Worm (Caenorhabditis elegans) whole organism, late embryonic: ENCODE results near the gene irld-21.

Experiments used
- C08G9.2 ChIP-seq: sonication (generic microtip); optimal IDR thresholded peaks from 2 replicates; lab custom pipeline; 2016; ENCODE audit warnings: mild to moderate bottlenecking, missing genetic modification characterization, moderate library complexity, missing compliant biosample characterization
- K09A11.1 ChIP-seq: sonication (generic microtip); optimal IDR thresholded peaks from 2 replicates; lab custom pipeline; 2017; ENCODE audit warnings: antibody characterized with exemption, mild to moderate bottlenecking, missing genetic modification characterization, missing compliant biosample characterization; ENCODE audit not compliant: insufficient read depth
- ahr-1 ChIP-seq: sonication (generic microtip); optimal IDR thresholded peaks from 2 replicates; lab custom pipeline; 2016; ENCODE audit warnings: missing genetic modification characterization, missing compliant biosample characterization
- ceh-24 ChIP-seq: sonication (generic microtip); optimal IDR thresholded peaks from 2 replicates; lab custom pipeline; 2016; ENCODE audit warnings: mild to moderate bottlenecking, missing genetic modification characterization, missing compliant biosample characterization
- ceh-31 ChIP-seq: sonication (generic microtip); optimal IDR thresholded peaks from 2 replicates; lab custom pipeline; 2016; ENCODE audit warnings: missing genetic modification characterization, missing compliant biosample characterization
- ceh-45 ChIP-seq: fragments of 200-800 bp; sonication (Bioruptor generic); IDR thresholded peaks from 2 replicates; pipeline ENCODE4 v1.3.6; 2022; ENCODE audit warnings: missing genetic modification reagents, missing genetic modification characterization, missing compliant biosample characterization
- ceh-48 ChIP-seq: sonication (generic microtip); optimal IDR thresholded peaks from 2 replicates; lab custom pipeline; 2016; ENCODE audit warnings: missing genetic modification characterization, inconsistent platforms, missing compliant biosample characterization
- ceh-9 ChIP-seq: sonication (generic microtip); optimal IDR thresholded peaks from 2 replicates; lab custom pipeline; 2016; ENCODE audit warnings: mild to moderate bottlenecking, missing genetic modification characterization, inconsistent platforms, missing compliant biosample characterization
- che-1 ChIP-seq: sonication (generic microtip); optimal IDR thresholded peaks from 2 replicates; lab custom pipeline; 2016; ENCODE audit warnings: mild to moderate bottlenecking, missing genetic modification characterization, missing compliant biosample characterization
- elt-2 ChIP-seq: sonication (generic microtip); optimal IDR thresholded peaks from 2 replicates; lab custom pipeline; 2016; ENCODE audit warnings: missing genetic modification reagents, missing genetic modification characterization, missing compliant biosample characterization
- fax-1 ChIP-seq: sonication (generic microtip); optimal IDR thresholded peaks from 2 replicates; lab custom pipeline; 2016; ENCODE audit warnings: missing genotype, missing genetic modification characterization, missing compliant biosample characterization
- fkh-10 ChIP-seq: fragments of 150-350 bp; optimal IDR thresholded peaks from 2 replicates; lab custom pipeline; 2014; ENCODE audit warnings: missing biosample characterization, missing genetic modification reagents, missing genetic modification characterization
- gmeb-2 ChIP-seq: sonication (generic microtip); optimal IDR thresholded peaks from 2 replicates; lab custom pipeline; 2016; ENCODE audit warnings: missing genetic modification characterization, inconsistent platforms, missing compliant biosample characterization
- hlh-13 ChIP-seq: fragments of 200-800 bp; sonication (Bioruptor generic); optimal IDR thresholded peaks from 2 replicates; lab custom pipeline; 2018; ENCODE audit warnings: mild to moderate bottlenecking, missing genetic modification characterization, missing compliant biosample characterization
- hlh-15 ChIP-seq: sonication (generic microtip); optimal IDR thresholded peaks from 2 replicates; lab custom pipeline; 2016; ENCODE audit warnings: missing genetic modification characterization, missing compliant biosample characterization
- hlh-30 ChIP-seq: sonication (generic microtip); optimal IDR thresholded peaks from 2 replicates; lab custom pipeline; 2017; ENCODE audit warnings: antibody characterized with exemption, missing genetic modification characterization, missing compliant biosample characterization; ENCODE audit not compliant: insufficient read depth
- hlh-6 ChIP-seq: sonication (generic microtip); optimal IDR thresholded peaks from 2 replicates; lab custom pipeline; 2016; ENCODE audit warnings: missing genotype, missing genetic modification characterization, missing compliant biosample characterization
- hlh-8 ChIP-seq: sonication (generic microtip); optimal IDR thresholded peaks from 2 replicates; lab custom pipeline; 2016; ENCODE audit warnings: missing genotype, missing genetic modification characterization, missing compliant biosample characterization
- lim-6 ChIP-seq: sonication (generic microtip); optimal IDR thresholded peaks from 2 replicates; lab custom pipeline; 2016; ENCODE audit warnings: missing genetic modification characterization, missing compliant biosample characterization
- madf-2 ChIP-seq: sonication (generic microtip); optimal IDR thresholded peaks from 2 replicates; lab custom pipeline; 2017; ENCODE audit warnings: missing genetic modification characterization, missing compliant biosample characterization
- nhr-232 ChIP-seq: sonication (generic microtip); optimal IDR thresholded peaks from 2 replicates; lab custom pipeline; 2016; ENCODE audit warnings: missing genetic modification characterization, missing compliant biosample characterization
- pag-3 ChIP-seq: sonication (generic microtip); optimal IDR thresholded peaks from 2 replicates; lab custom pipeline; 2016; ENCODE audit warnings: missing compliant biosample characterization, missing genetic modification characterization, borderline replicate concordance
- pat-9 ChIP-seq: fragments of 200-800 bp; sonication (Bioruptor generic); optimal IDR thresholded peaks from 2 replicates; lab custom pipeline; 2018; ENCODE audit warnings: mild to moderate bottlenecking, missing genetic modification characterization, moderate library complexity, missing compliant biosample characterization
- pha-4 ChIP-seq: fragments of 150-350 bp; optimal IDR thresholded peaks from 2 replicates; lab custom pipeline; 2018; ENCODE audit warnings: missing biosample characterization, missing genetic modification reagents, missing genetic modification characterization
- rnt-1 ChIP-seq: sonication (generic microtip); optimal IDR thresholded peaks from 2 replicates; lab custom pipeline; 2016; ENCODE audit warnings: missing genetic modification characterization, missing compliant biosample characterization
- sox-2 ChIP-seq: fragments of 200-800 bp; sonication (Bioruptor generic); IDR thresholded peaks from 2 replicates; pipeline ENCODE4 v1.3.6; 2022; ENCODE audit warnings: missing genetic modification reagents, missing genetic modification characterization, missing compliant biosample characterization
- sox-4 ChIP-seq: sonication (generic microtip); optimal IDR thresholded peaks from 2 replicates; lab custom pipeline; 2017; ENCODE audit warnings: mild to moderate bottlenecking, missing genetic modification characterization, inconsistent platforms, missing compliant biosample characterization
- tbx-7 ChIP-seq: sonication (generic microtip); optimal IDR thresholded peaks from 2 replicates; lab custom pipeline; 2016; ENCODE audit warnings: missing genotype, missing genetic modification characterization, missing compliant biosample characterization
- ttx-3 ChIP-seq: sonication (generic microtip); optimal IDR thresholded peaks from 2 replicates; lab custom pipeline; 2016; ENCODE audit warnings: missing genetic modification reagents, missing genetic modification characterization, missing compliant biosample characterization
- unc-3 ChIP-seq, 2 experiments: fragments of 200-800 bp in 1 of 2; sonication (Bioruptor generic) in 1 of 2; sonication (generic microtip) in 1 of 2; conservative IDR thresholded peaks in 1 of 2; optimal IDR thresholded peaks in 1 of 2; 2 replicates each; pipeline versions ENCODE4 v1.3.6 to Lab custom; 2016 to 2022; ENCODE audit warnings: missing compliant biosample characterization in 2 of 2, missing genetic modification characterization in 2 of 2, missing genetic modification reagents in 1 of 2
- unc-42 ChIP-seq: sonication (generic microtip); optimal IDR thresholded peaks from 2 replicates; lab custom pipeline; 2016; ENCODE audit warnings: missing genotype, missing genetic modification characterization, missing compliant biosample characterization
- unc-55 ChIP-seq: sonication (generic microtip); optimal IDR thresholded peaks from 2 replicates; lab custom pipeline; 2017; ENCODE audit warnings: missing biosample characterization, missing genetic modification reagents, missing genetic modification characterization

irld-21 gene

DNA sequence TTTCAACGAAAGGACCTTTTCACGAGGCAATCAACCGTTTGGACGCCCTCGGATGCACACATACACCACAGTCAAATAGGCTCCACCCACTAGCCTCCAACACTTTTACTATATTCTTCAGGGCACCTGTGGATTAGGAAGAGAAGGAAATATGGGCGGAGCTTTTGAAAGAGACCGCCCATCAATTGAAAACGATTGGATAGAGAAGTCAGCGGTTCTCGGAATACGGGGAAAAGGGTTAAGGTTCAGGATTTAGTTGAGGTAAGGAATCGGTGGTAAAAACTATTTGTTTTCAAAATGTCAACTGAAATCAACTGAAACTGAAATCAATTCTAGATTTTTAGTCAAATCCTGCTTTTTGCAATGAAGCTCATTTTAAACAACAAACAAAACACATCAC, 11.7 kb downstream of the irld-21 start, which contains the start of gene egl-38:
Gene egl-38, minus strand, starts transcription at position 101 of the 400 bp plus-strand sequence.
- no peak for TF ChIP-seq ceh-24 (tag; lab: Kevin White, UChicago)
- TF ChIP-seq pat-9 (tag; lab: Kevin White, UChicago) = no peak
- TF ChIP-seq unc-55 (GFP tag; lab: Kevin White, UChicago) = no peak
- TF ChIP-seq hlh-30 (tag; lab: Kevin White, UChicago) = no peak
- TF ChIP-seq che-1 (tag; lab: Kevin White, UChicago) = no peak
- no peak for TF ChIP-seq hlh-13 (GFP tag; lab: Kevin White, UChicago)
- TF ChIP-seq ceh-48 (tag; lab: Kevin White, UChicago) = no peak

DNA sequence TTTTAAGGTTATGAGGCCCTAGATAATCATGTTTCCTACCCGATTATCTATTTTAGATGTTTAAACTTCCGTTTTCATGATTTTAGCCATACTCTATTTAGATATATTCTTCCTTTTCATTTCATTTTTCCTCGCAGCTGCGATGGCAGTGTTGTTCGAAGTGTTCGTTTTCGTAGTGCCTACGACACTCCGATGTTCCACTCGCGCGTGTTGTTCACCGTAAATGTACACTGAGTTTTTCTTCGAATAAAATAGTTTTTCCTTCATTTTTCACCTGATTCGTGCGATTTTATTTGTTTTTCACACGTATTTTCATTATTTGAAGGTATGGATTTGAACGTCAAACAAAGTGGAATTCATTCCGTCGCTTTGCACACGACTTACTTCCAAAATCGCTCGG, 25.2 kb downstream of the irld-21 start, which contains the start of gene dis-3:
Gene dis-3, plus strand, starts transcription at position 322 of the 400 bp plus-strand sequence.
- TF ChIP-seq pha-4 (no peak), tbx-7 (tag; lab: Kevin White, UChicago) (no peak), madf-2 (tag; lab: Kevin White, UChicago) (no peak), sox-4 (tag; lab: Kevin White, UChicago) (no peak), C08G9.2 (tag; lab: Kevin White, UChicago) (no peak), pat-9 (tag; lab: Kevin White, UChicago) (no peak), hlh-8 (no peak), K09A11.1 (no peak), gmeb-2 (tag; lab: Kevin White, UChicago) (no peak), unc-3 (GFP tag; conservative IDR thresholded peaks at IDR 0.05; lab: Robert Waterston, UW) (no peak), unc-3 (tag; optimal IDR thresholded peaks at IDR 0.05; lab: Kevin White, UChicago) (no peak), elt-2 (no peak), pag-3 (no peak), ceh-45 (GFP tag; lab: Robert Waterston, UW) (no peak), nhr-232 (no peak), rnt-1 (tag; lab: Kevin White, UChicago) (no peak)

DNA sequence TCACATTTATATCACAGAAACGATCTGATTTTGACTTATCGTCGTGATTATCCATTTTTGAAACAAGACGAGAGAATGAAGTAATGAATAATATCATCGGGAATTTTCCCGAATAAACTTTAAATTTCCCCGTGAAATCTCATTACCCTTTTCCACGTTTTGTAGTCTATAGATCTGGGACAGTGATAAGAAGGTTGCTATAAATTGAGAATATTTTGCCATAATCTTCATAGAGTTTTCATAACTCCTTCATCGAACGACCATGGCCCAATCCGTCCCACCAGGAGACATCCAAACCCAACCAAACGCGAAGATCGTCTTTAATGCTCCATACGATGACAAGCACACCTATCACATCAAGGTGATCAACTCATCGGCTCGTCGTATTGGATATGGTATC, 26.9 kb downstream of the irld-21 start, which contains the start of the genes C04G2.5 and msp-36:
Gene C04G2.5, minus strand, starts transcription at position 101 of the 400 bp plus-strand sequence.
Gene msp-36, plus strand, starts transcription at position 263 of the 400 bp plus-strand sequence.
- TF ChIP-seq tbx-7 (tag; lab: Kevin White, UChicago) (no peak), sox-4 (tag; lab: Kevin White, UChicago) (no peak), hlh-15 (no peak), lim-6 (no peak)

DNA sequence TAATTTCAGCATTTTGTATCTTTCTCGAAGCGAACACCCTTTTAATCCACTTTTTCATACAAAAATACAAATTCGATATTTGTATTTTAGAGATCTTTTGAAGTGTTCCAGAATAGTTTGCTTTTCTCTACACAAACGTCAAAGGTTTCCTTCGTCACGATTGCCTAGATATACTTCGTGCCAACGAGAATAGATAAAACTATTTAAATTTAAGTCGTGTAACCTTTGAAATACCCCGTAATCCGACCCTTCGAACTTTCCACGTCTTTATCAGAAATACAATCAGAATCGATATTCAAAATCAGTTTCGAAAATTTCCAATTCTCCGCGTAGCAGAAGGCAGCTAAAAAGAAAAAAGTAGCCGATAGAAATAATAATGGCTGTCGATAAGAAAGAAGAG, 31.7 kb downstream of the irld-21 start, which contains the start of gene ttbk-5:
Gene ttbk-5, plus strand, starts transcription at position 301 of the 400 bp plus-strand sequence.
- TF ChIP-seq rnt-1 (tag; lab: Kevin White, UChicago) = no peak

DNA sequence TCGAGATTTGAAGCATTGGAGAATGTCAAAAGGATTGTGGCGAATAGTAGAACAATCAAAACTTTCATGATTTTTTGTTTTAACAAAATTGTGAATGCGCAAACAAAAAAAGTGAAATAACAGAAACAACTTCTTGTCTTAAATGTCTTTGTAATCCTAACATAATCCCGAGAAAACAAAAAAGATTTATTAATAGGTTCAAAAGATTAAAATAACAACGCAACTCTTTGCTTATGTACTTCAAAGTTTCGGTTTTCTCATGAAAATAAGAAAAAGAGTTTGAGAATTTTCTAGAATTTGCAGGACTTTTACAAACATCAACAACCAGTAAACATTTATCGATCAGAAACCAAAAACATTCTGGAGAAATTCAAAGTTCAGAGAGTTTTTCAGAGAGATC, 32.3 kb downstream of the irld-21 start, which contains the start of gene ttr-39:
Gene ttr-39, minus strand, starts transcription at position 101 of the 400 bp plus-strand sequence.
- TF ChIP-seq fax-1 (no peak), hlh-13 (GFP tag; lab: Kevin White, UChicago) (no peak), ceh-24 (tag; lab: Kevin White, UChicago) (no peak), unc-55 (GFP tag; lab: Kevin White, UChicago) (no peak), ttx-3 (tag; lab: Kevin White, UChicago) (no peak), fkh-10 (GFP tag; lab: Kevin White, UChicago) (no peak), ceh-9 (no peak), sox-4 (tag; lab: Kevin White, UChicago) (no peak), pat-9 (tag; lab: Kevin White, UChicago) (no peak), pha-4 (no peak), unc-42 (tag; lab: Kevin White, UChicago) (no peak), rnt-1 (tag; lab: Kevin White, UChicago) (no peak), ceh-31 (tag; lab: Kevin White, UChicago) (no peak), ceh-45 (GFP tag; lab: Robert Waterston, UW) (no peak), ahr-1 (tag; lab: Kevin White, UChicago) (no peak), hlh-15 (no peak), hlh-30 (tag; lab: Kevin White, UChicago) (no peak), hlh-6 (no peak), sox-2 (GFP tag; lab: Robert Waterston, UW) (no peak), ceh-48 (tag; lab: Kevin White, UChicago) (no peak)
